Fruit fly (Drosophila melanogaster) S2 (cell line): ENCODE data around the gene dnd.

Source experiments
- CG8478 ChIP-seq: fragments of >200 bp; optimal IDR thresholded peaks from 2 replicates; lab custom pipeline; 2018
- CTCF ChIP-seq, 2 experiments: fragments of >200 bp; optimal IDR thresholded peaks; 2 replicates each; lab custom pipeline; 2018

DNA sequence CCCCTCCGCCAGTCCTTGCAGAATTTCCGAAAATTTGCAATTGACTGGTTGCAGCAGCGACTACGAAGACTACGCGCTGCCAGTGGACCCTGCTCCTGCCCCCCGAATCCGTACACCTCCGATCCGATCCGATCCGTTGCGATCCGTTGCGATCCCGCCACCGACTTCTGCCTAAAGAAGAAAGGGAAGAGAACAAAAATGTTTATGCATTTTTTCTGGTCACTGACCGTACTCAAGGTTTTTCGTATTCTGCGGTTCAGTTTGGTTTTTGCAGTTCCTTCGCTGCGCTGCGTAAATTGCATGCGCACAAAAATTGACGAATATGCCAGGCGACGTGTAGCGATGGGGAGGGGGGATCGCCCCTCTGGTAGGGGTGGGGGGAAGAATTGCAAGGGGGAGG is 35.1 kb upstream of the dnd start:
- TF ChIP-seq CTCF (optimal IDR thresholded peaks at IDR 0.05; lab: Kevin White, UChicago) (no peak), CG8478 (no peak)
